Worm (Caenorhabditis elegans) whole organism, L4/young adult: ENCODE results near the gene srh-148.

Source experiments
- dao-5 ChIP-seq: sonication (generic microtip); optimal IDR thresholded peaks from 2 replicates; lab custom pipeline; 2016; ENCODE audit warnings: missing genotype, missing genetic modification characterization, moderate library complexity, missing compliant biosample characterization
- him-1 ChIP-seq: sonication (generic microtip); optimal IDR thresholded peaks from 2 replicates; lab custom pipeline; 2016; ENCODE audit warnings: missing genotype, missing genetic modification reagents, missing genetic modification characterization, missing compliant biosample characterization

DNA sequence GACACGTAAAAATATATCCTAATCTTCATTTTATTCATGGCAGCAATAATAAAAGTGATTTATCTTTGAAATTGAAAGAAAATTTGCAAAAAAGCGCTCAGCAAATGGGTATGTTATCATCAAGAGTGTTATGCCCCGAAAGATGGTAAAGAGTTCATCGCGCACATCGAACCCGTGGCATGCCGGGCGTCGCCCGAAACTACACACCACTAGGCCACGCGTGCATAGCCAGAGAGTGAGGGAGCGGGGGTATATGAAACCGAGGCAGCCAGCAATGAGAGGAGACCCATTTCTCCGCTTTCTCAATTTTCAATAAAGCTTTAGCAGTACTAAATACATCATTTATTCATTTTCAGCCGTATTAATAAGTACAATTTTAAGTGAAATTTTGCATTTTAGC, 15.6 kb upstream of the srh-148 start:
- peak; percentile 91 for TF ChIP-seq dao-5 (tag; lab: Kevin White, UChicago)
- TF ChIP-seq him-1 (tag; lab: Kevin White, UChicago): peak; percentile 57
